Fruit fly (Drosophila melanogaster): ENCODE data around the gene CG11037.

CG11037 gene

dm6 chr3L:20918945-20919344 is 42.2 kb downstream of the CG11037 start:
- TF ChIP-seq trem (tag; optimal IDR thresholded peaks at IDR 0.05) (peak; percentile 6), CG15696 (tag; optimal IDR thresholded peaks at IDR 0.05) (peak; percentile 31), eyg (GFP tag; optimal IDR thresholded peaks at IDR 0.05) (no peak), Dbx (GFP tag; IDR thresholded peaks at IDR 0.05) (no peak), CG6175 (GFP tag; IDR thresholded peaks at IDR 0.05) (no peak), gsb-n (tag; optimal IDR thresholded peaks at IDR 0.05) (peak; percentile 19), Dfd (GFP tag; optimal IDR thresholded peaks at IDR 0.05) (no peak), CG17385 (GFP tag; optimal IDR thresholded peaks at IDR 0.05) (no peak), Oli (tag; optimal IDR thresholded peaks at IDR 0.05) (peak; percentile 36), fd96Cb (tag; optimal IDR thresholded peaks at IDR 0.05) (peak; percentile 25), CG10959 (GFP tag; IDR thresholded peaks at IDR 0.05) (no peak), CG8478 (optimal IDR thresholded peaks at IDR 0.05) (no peak), disco-r (GFP tag; optimal IDR thresholded peaks at IDR 0.05) (no peak), CG1647 (GFP tag; optimal IDR thresholded peaks at IDR 0.05) (no peak), CG12391 (tag; optimal IDR thresholded peaks at IDR 0.05) (peak; percentile 29), Elba2 (GFP tag; optimal IDR thresholded peaks at IDR 0.05) (no peak), slp2 (GFP tag; optimal IDR thresholded peaks at IDR 0.05) (no peak), sqz (GFP tag; optimal IDR thresholded peaks at IDR 0.05) (no peak), dmrt11E (tag; optimal IDR thresholded peaks at IDR 0.05) (peak; percentile 54), CG10565 (GFP tag; optimal IDR thresholded peaks at IDR 0.05) (no peak), pros (GFP tag; optimal IDR thresholded peaks at IDR 0.05) (no peak), CG10979 (tag; optimal IDR thresholded peaks at IDR 0.05) (peak; percentile 57), Sox100B (GFP tag; optimal IDR thresholded peaks at IDR 0.05) (peak; percentile 32), Ssrp (tag; optimal IDR thresholded peaks at IDR 0.05) (peak; percentile 16), tll (GFP tag; optimal IDR thresholded peaks at IDR 0.05) (no peak), CG11398 (GFP tag; optimal IDR thresholded peaks at IDR 0.05) (no peak), fd64A (GFP tag; optimal IDR thresholded peaks at IDR 0.05) (no peak), phol (tag; optimal IDR thresholded peaks at IDR 0.05) (peak; percentile 59), CG32767 (GFP tag; IDR thresholded peaks at IDR 0.05) (no peak), HLH4C (GFP tag; IDR thresholded peaks at IDR 0.05; ENCODE audit: partially characterized antibody) (no peak), zf30C (GFP tag; optimal IDR thresholded peaks at IDR 0.05) (peak; percentile 31), CG8359 (GFP tag; optimal IDR thresholded peaks at IDR 0.05; ENCODE audit: borderline replicate concordance) (no peak), lola (GFP tag; optimal IDR thresholded peaks at IDR 0.05) (peak in 1 of 3 experiments; percentile 58), CG4820 (GFP tag; optimal IDR thresholded peaks at IDR 0.05) (no peak), Sry-δ (GFP tag; optimal IDR thresholded peaks at IDR 0.05) (no peak), MTF-1 (GFP tag; optimal IDR thresholded peaks at IDR 0.05; ENCODE audit: borderline replicate concordance) (no peak), CG30403 (GFP tag; optimal IDR thresholded peaks at IDR 0.05) (peak; percentile 11), row (GFP tag; IDR thresholded peaks at IDR 0.05) (peak; percentile 30; the same call in 2 of the 3 replicates), nerfin-2 (GFP tag; IDR thresholded peaks at IDR 0.05; ENCODE audit: partially characterized antibody) (no peak), CG11504 (tag; optimal IDR thresholded peaks at IDR 0.05) (peak; percentile 46), Sox102F (GFP tag; optimal IDR thresholded peaks at IDR 0.05) (peak; percentile 29), NC2α (GFP tag; optimal IDR thresholded peaks at IDR 0.05) (no peak), Blimp-1 (GFP tag; optimal IDR thresholded peaks at IDR 0.05) (peak; percentile 4), tin (GFP tag; optimal IDR thresholded peaks at IDR 0.05) (no peak), CG18476 (GFP tag; optimal IDR thresholded peaks at IDR 0.05) (no peak), sens (GFP tag) (peak; percentile 83), gcm (GFP tag; optimal IDR thresholded peaks at IDR 0.05) (no peak), onecut (GFP tag; IDR thresholded peaks at IDR 0.05) (no peak), dmrt99B (tag; optimal IDR thresholded peaks at IDR 0.05) (peak; percentile 39), insv (GFP tag; optimal IDR thresholded peaks at IDR 0.05) (no peak)
